Worm (Caenorhabditis elegans): ENCODE measurements around the gene der-2.

der-2 gene

DNA sequence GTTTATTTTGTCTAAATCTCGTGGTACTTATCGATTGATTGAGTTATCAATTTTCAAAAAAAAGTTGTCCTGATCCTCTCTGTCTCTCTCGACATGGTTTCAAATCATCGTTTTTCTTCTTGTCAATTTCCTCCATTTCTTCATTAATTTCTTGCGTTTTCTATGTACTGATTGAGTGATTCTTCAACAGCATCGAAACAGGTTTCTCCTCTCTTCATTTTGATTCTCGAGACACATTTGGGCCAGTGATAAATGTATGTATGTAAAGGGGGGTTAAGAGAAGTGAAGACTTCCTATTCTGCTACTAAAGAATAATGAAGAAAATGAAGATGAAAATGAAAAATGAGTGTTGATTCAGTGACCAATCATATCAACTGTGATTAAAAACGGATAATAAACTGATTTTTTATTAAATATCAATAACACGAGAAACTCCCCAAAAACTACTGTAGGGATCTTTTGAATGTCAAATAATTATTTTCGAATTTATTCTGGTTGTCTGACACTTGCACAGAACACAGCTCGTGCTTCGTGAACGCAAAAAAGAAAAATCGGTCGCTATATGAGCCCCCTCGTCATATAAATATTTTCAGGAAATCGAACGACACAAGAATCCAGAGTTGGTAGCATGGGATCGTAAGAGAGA lies 19.7 kb downstream of the der-2 start:
- TF ChIP-seq blmp-1 (tag; optimal IDR thresholded peaks at IDR 0.05): no peak
- no peak for TF ChIP-seq flh-1 (GFP tag; optimal IDR thresholded peaks at IDR 0.05)

DNA sequence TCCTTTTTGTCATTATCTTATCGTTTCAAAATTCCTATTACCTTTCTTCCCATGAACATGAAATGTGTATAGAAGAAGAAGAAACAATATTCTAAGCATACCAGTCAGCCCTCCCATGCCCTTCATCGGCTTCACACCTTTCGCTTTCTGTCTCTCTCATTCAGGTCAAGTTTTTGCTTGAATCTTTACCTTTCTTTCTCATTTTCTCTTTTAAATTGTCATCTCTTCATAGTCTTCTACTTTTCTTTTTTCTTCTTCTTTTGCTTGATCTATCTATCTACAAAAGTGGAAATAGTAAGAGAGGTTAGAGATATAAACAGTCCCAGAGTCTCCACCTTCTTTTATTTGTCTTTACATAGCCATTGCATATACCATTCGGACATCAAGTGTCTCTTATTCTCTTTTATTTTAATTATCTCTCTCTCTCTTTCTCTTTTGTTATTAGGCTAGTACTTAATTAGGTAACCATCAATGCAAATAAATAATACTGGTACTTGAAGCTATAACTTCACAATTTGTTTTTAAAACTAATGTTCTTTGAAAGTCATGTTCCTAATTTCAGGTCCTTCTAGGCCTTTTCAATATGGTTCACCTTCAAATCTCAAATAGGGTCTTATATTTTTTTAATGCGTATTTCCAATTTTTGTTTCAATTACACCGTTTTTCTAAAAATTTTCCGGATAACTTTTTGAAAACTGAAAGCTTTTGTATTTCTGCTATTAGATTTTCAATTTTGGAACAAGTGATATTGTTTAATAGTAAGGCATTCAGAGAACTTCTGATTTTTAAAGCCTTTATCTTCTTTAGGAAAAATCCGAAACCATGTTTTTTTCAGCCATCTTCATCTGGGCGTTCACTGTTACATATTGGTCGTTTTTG lies 21.3 kb downstream of the der-2 start, which contains the start of gene dpy-31:
Gene dpy-31, plus strand, starts transcription at position 829 of the 879 bp plus-strand sequence.
- TF ChIP-seq elt-3 (tag; optimal IDR thresholded peaks at IDR 0.05): peak; percentile 24
- TF ChIP-seq blmp-1 (tag; optimal IDR thresholded peaks at IDR 0.05): peak; percentile 93
- TF ChIP-seq lin-13 (tag; optimal IDR thresholded peaks at IDR 0.05): no peak
- TF ChIP-seq ham-2 (GFP tag; optimal IDR thresholded peaks at IDR 0.05): peak; percentile 19

DNA sequence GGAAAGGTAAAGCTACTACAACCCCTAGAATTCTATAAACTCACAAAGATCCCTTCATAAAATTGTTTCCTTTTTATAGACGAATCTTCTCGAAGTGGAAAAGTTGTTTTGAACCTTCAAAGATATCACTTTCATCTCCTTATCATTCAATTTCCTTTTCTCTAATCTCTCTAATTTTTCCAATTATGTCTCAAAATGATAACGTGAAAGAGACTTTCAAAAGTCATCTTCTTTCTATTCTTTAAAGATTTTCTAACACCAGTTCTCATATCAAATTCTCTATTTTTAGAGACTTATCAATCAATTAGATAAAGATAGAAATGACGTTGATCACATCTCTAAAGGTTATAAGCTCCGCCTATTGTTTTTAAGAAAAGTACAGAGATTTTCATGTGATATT lies 23.5 kb downstream of the der-2 start:
- TF ChIP-seq blmp-1 (tag; optimal IDR thresholded peaks at IDR 0.05) (peak; percentile 17), cnd-1 (tag; optimal IDR thresholded peaks at IDR 0.05) (no peak)

ce11 chrIII:7198838-7199237 lies 24.1 kb downstream of the der-2 start, which contains the start of gene pfd-5:
Gene pfd-5, minus strand, starts transcription at chrIII:7198884.
- TF ChIP-seq unc-39 (tag; optimal IDR thresholded peaks at IDR 0.05): no peak
- no peak for TF ChIP-seq ham-2 (GFP tag; optimal IDR thresholded peaks at IDR 0.05)
- TF ChIP-seq nhr-2 (tag; optimal IDR thresholded peaks at IDR 0.05): peak; percentile 4
- TF ChIP-seq blmp-1 (tag; optimal IDR thresholded peaks at IDR 0.05): no peak
- peak; percentile 66 for TF ChIP-seq sptf-1 (tag; optimal IDR thresholded peaks at IDR 0.05)
- peak; percentile 24 for TF ChIP-seq pha-4 (tag; optimal IDR thresholded peaks at IDR 0.05)
- TF ChIP-seq snpc-4 (tag; optimal IDR thresholded peaks at IDR 0.05): no peak
- no peak for TF ChIP-seq cnd-1 (tag; optimal IDR thresholded peaks at IDR 0.05)
- no peak for TF ChIP-seq elt-3 (tag; optimal IDR thresholded peaks at IDR 0.05)
- no peak for TF ChIP-seq nhr-12 (tag; optimal IDR thresholded peaks at IDR 0.05)
- peak; percentile 65 for TF ChIP-seq lsy-2 (tag; optimal IDR thresholded peaks at IDR 0.05)
- TF ChIP-seq sem-2 (GFP tag; optimal IDR thresholded peaks at IDR 0.05): no peak
- peak; percentile 28 for TF ChIP-seq ces-1 (GFP tag; optimal IDR thresholded peaks at IDR 0.05)
- no peak for TF ChIP-seq nhr-28 (tag; optimal IDR thresholded peaks at IDR 0.05)
- no peak for TF ChIP-seq nhr-76 (tag; optimal IDR thresholded peaks at IDR 0.05)
- no peak for TF ChIP-seq flh-1 (GFP tag; optimal IDR thresholded peaks at IDR 0.05)
- no peak for TF ChIP-seq drap-1 (GFP tag; optimal IDR thresholded peaks at IDR 0.05)
- peak; percentile 39 for TF ChIP-seq nhr-237 (tag; optimal IDR thresholded peaks at IDR 0.05)
- no peak for TF ChIP-seq ztf-11 (tag; optimal IDR thresholded peaks at IDR 0.05)
- no peak for TF ChIP-seq ceh-43 (GFP tag; optimal IDR thresholded peaks at IDR 0.05)
- no peak for TF ChIP-seq ceh-83 (GFP tag; optimal IDR thresholded peaks at IDR 0.05)
- TF ChIP-seq mls-2 (tag; optimal IDR thresholded peaks at IDR 0.05): no peak
- TF ChIP-seq unc-120 (tag; optimal IDR thresholded peaks at IDR 0.05; ENCODE audit: poor library complexity, severe bottlenecking): no peak
- no peak for TF ChIP-seq elt-1 (tag; optimal IDR thresholded peaks at IDR 0.05; ENCODE audit: borderline replicate concordance, insufficient read depth)
- no peak for TF ChIP-seq lin-13 (tag; optimal IDR thresholded peaks at IDR 0.05)
- TF ChIP-seq lin-32 (GFP tag; optimal IDR thresholded peaks at IDR 0.05): no peak
- no peak for TF ChIP-seq mep-1 (tag; optimal IDR thresholded peaks at IDR 0.05)
- TF ChIP-seq hlh-1 (tag; optimal IDR thresholded peaks at IDR 0.05): no peak
- TF ChIP-seq ceh-39 (tag; optimal IDR thresholded peaks at IDR 0.05): no peak
- no peak for TF ChIP-seq unc-62 (GFP tag; optimal IDR thresholded peaks at IDR 0.05)
- no peak for TF ChIP-seq bed-3 (GFP tag; optimal IDR thresholded peaks at IDR 0.05)
- TF ChIP-seq zip-8 (tag; optimal IDR thresholded peaks at IDR 0.05): no peak
- TF ChIP-seq tbx-8 (GFP tag; optimal IDR thresholded peaks at IDR 0.05): no peak
- no peak for TF ChIP-seq mab-5 (tag; optimal IDR thresholded peaks at IDR 0.05)
- TF ChIP-seq M03D4.4 (tag; optimal IDR thresholded peaks at IDR 0.05): no peak
